Worm (Caenorhabditis elegans) whole organism, L4 larva: Measurements from ENCODE around the gene B0334.13.
A peak's percentile ranks its signal among the peaks of the same experiment; 100 is the strongest.

ENCODE experiments used
- F10B5.3 ChIP-seq: sonication (generic microtip); optimal IDR thresholded peaks from 2 replicates; lab custom pipeline; 2016; ENCODE audit warnings: mild to moderate bottlenecking, missing genetic modification characterization, missing compliant biosample characterization
- F37D6.2 ChIP-seq: sonication (generic microtip); optimal IDR thresholded peaks from 2 replicates; lab custom pipeline; 2016; ENCODE audit warnings: mild to moderate bottlenecking, missing genetic modification characterization, missing compliant biosample characterization
- F44E2.7 ChIP-seq: fragments of 200-800 bp; sonication (Bioruptor generic); IDR thresholded peaks from 2 replicates; pipeline ENCODE4 v2.1.2; 2022; ENCODE audit warnings: missing genetic modification characterization, missing compliant biosample characterization
- F49E8.2 ChIP-seq: sonication (generic microtip); optimal IDR thresholded peaks from 2 replicates; lab custom pipeline; 2016; ENCODE audit warnings: missing compliant biosample characterization, mild to moderate bottlenecking, missing genetic modification characterization, borderline replicate concordance
- R02D3.7 ChIP-seq: fragments of 150-350 bp; sonication (generic microtip); optimal IDR thresholded peaks from 3 replicates; lab custom pipeline; 2014; ENCODE audit warnings: missing biosample characterization, missing genetic modification characterization
- T26A8.4 ChIP-seq: fragments of 200-800 bp; sonication (Bioruptor generic); IDR thresholded peaks from 2 replicates; pipeline ENCODE4 v1.3.6; 2022; ENCODE audit warnings: missing genetic modification characterization, missing compliant biosample characterization
- Y75B8A.6 ChIP-seq: fragments of 200-800 bp; sonication (Bioruptor generic); IDR thresholded peaks from 2 replicates; pipeline ENCODE4 v1.3.6; 2022; ENCODE audit warnings: missing genetic modification reagents, missing genetic modification characterization, missing compliant biosample characterization
- ZK337.2 ChIP-seq: fragments of 200-800 bp; sonication (Bioruptor generic); IDR thresholded peaks from 2 replicates; pipeline ENCODE4 v1.3.6; 2022; ENCODE audit warnings: missing genetic modification reagents, missing genetic modification characterization, missing compliant biosample characterization
- aha-1 ChIP-seq: fragments of 150-350 bp; peaks from one replicate; lab custom pipeline; 2014; ENCODE audit warnings: missing biosample characterization, missing genetic modification characterization
- arid-1 ChIP-seq: fragments of 200-800 bp; sonication (Bioruptor generic); conservative IDR thresholded peaks from 2 replicates; pipeline ENCODE4 v1.3.6; 2022; ENCODE audit warnings: missing genetic modification reagents, missing genetic modification characterization, missing compliant biosample characterization
- ceh-20 ChIP-seq: fragments of 200-800 bp; sonication (Bioruptor generic); IDR thresholded peaks from 2 replicates; pipeline ENCODE4 v1.3.6; 2022; ENCODE audit warnings: missing genetic modification reagents, missing genetic modification characterization, missing compliant biosample characterization
- ceh-32 ChIP-seq: sonication (generic microtip); optimal IDR thresholded peaks from 2 replicates; lab custom pipeline; 2016; ENCODE audit warnings: mild to moderate bottlenecking, missing genetic modification characterization, missing compliant biosample characterization; ENCODE audit not compliant: poor library complexity
- ceh-44 ChIP-seq: fragments of 200-800 bp; sonication (Bioruptor generic); IDR thresholded peaks from 2 replicates; pipeline ENCODE4 v1.3.6; 2022; ENCODE audit warnings: missing genetic modification reagents, missing genetic modification characterization, missing compliant biosample characterization
- ctbp-1 ChIP-seq: fragments of 200-800 bp; sonication (Bioruptor generic); IDR thresholded peaks from 2 replicates; pipeline ENCODE4 v1.3.6; 2022; ENCODE audit warnings: missing genetic modification reagents, missing genetic modification characterization, missing compliant biosample characterization
- daf-12 ChIP-seq: fragments of 150-350 bp; optimal IDR thresholded peaks from 2 replicates; lab custom pipeline; 2014; ENCODE audit warnings: missing biosample characterization, missing genetic modification reagents, missing genetic modification characterization
- daf-19 ChIP-seq: fragments of 200-800 bp; sonication (Bioruptor generic); conservative IDR thresholded peaks from 2 replicates; pipeline ENCODE4 v1.3.6; 2022; ENCODE audit warnings: missing genetic modification characterization, missing compliant biosample characterization
- dmd-8 ChIP-seq: fragments of 200-800 bp; sonication (Bioruptor generic); IDR thresholded peaks from 2 replicates; pipeline ENCODE4 v1.3.6; 2022; ENCODE audit warnings: missing genetic modification characterization, missing compliant biosample characterization
- egl-27 ChIP-seq: sonication (generic microtip); optimal IDR thresholded peaks from 3 replicates; lab custom pipeline; 2017; ENCODE audit warnings: missing biosample characterization, missing genetic modification reagents, missing genetic modification characterization
- hif-1 ChIP-seq, 2 experiments: sonication (generic microtip); optimal IDR thresholded peaks; 2 replicates each; lab custom pipeline; 2016 to 2017; ENCODE audit warnings: missing compliant biosample characterization in 2 of 2, missing genetic modification characterization in 2 of 2, missing genetic modification reagents in 2 of 2, missing genotype in 2 of 2, mild to moderate bottlenecking in 1 of 2
- jun-1 ChIP-seq: fragments of 150-350 bp; optimal IDR thresholded peaks from 2 replicates; lab custom pipeline; 2014; ENCODE audit warnings: missing biosample characterization, missing genetic modification reagents, missing genetic modification characterization
- lin-1 ChIP-seq: fragments of 200-800 bp; sonication (Bioruptor generic); IDR thresholded peaks from 2 replicates; pipeline ENCODE4 v1.3.6; 2022; ENCODE audit warnings: missing genetic modification reagents, missing genetic modification characterization, missing compliant biosample characterization
- lin-13 ChIP-seq: fragments of 150-350 bp; optimal IDR thresholded peaks from 2 replicates; lab custom pipeline; 2014; ENCODE audit warnings: missing biosample characterization, missing genetic modification reagents, missing genetic modification characterization
- lin-15B ChIP-seq: fragments of 150-350 bp; sonication (generic microtip); optimal IDR thresholded peaks from 3 replicates; lab custom pipeline; 2014; ENCODE audit warnings: missing biosample characterization, missing genetic modification characterization
- lin-29 ChIP-seq: fragments of 200-800 bp; sonication (Bioruptor generic); IDR thresholded peaks from 2 replicates; pipeline ENCODE4 v1.3.6; 2022; ENCODE audit warnings: missing genetic modification reagents, missing genetic modification characterization, missing compliant biosample characterization
- madf-9 ChIP-seq: fragments of 200-800 bp; sonication (Bioruptor generic); conservative IDR thresholded peaks from 2 replicates; pipeline ENCODE4 v1.3.6; 2022; ENCODE audit warnings: missing genetic modification reagents, missing genetic modification characterization, missing compliant biosample characterization
- mdl-1 ChIP-seq, 2 experiments: fragments of 150-350 bp in 1 of 2; sonication (generic microtip) in 1 of 2; optimal IDR thresholded peaks; 2 replicates each; lab custom pipeline; 2014 to 2017; ENCODE audit warnings: missing biosample characterization in 2 of 2, missing genetic modification characterization in 2 of 2
- mdt-29 ChIP-seq: fragments of 200-800 bp; sonication (Bioruptor generic); IDR thresholded peaks from 2 replicates; pipeline ENCODE4 v1.3.6; 2022; ENCODE audit warnings: missing genetic modification reagents, missing genetic modification characterization, missing compliant biosample characterization
- mep-1 ChIP-seq: fragments of 150-350 bp; sonication (generic microtip); optimal IDR thresholded peaks from 3 replicates; lab custom pipeline; 2014; ENCODE audit warnings: missing biosample characterization, missing genetic modification characterization
- mes-2 ChIP-seq: sonication (generic microtip); optimal IDR thresholded peaks from 2 replicates; lab custom pipeline; 2016; ENCODE audit warnings: missing genotype, mild to moderate bottlenecking, missing genetic modification characterization, missing compliant biosample characterization; ENCODE audit not compliant: poor library complexity, severe bottlenecking
- mxl-2 ChIP-seq: fragments of 200-800 bp; sonication (Bioruptor generic); conservative IDR thresholded peaks from 2 replicates; pipeline ENCODE4 v1.3.6; 2022; ENCODE audit warnings: missing genetic modification reagents, missing genetic modification characterization, missing compliant biosample characterization
- mxl-3 ChIP-seq: fragments of 200-800 bp; sonication (Bioruptor generic); optimal IDR thresholded peaks from 2 replicates; lab custom pipeline; 2018; ENCODE audit warnings: mild to moderate bottlenecking, missing genetic modification characterization, missing compliant biosample characterization
- nhr-10 ChIP-seq: fragments of 150-350 bp; optimal IDR thresholded peaks from 2 replicates; lab custom pipeline; 2014; ENCODE audit warnings: missing biosample characterization, missing genetic modification characterization
- nhr-102 ChIP-seq: sonication (generic microtip); optimal IDR thresholded peaks from 2 replicates; lab custom pipeline; 2016; ENCODE audit warnings: mild to moderate bottlenecking, missing genetic modification characterization, moderate library complexity, missing compliant biosample characterization
- nhr-111 ChIP-seq: fragments of 200-800 bp; sonication (Bioruptor generic); optimal IDR thresholded peaks from 2 replicates; lab custom pipeline; 2018; ENCODE audit warnings: mild to moderate bottlenecking, missing genetic modification characterization, missing compliant biosample characterization
- nhr-237 ChIP-seq: sonication (generic microtip); optimal IDR thresholded peaks from 2 replicates; lab custom pipeline; 2017; ENCODE audit warnings: missing biosample characterization, missing genetic modification characterization
- nhr-25 ChIP-seq: sonication (generic microtip); optimal IDR thresholded peaks from 2 replicates; lab custom pipeline; 2017; ENCODE audit warnings: missing genetic modification characterization, mild to moderate bottlenecking, missing compliant biosample characterization, antibody characterized with exemption, moderate library complexity, borderline replicate concordance; ENCODE audit not compliant: insufficient read depth
- nhr-42 ChIP-seq: fragments of 200-800 bp; sonication (Bioruptor generic); IDR thresholded peaks from 2 replicates; pipeline ENCODE4 v1.3.6; 2022; ENCODE audit warnings: missing genetic modification characterization, missing compliant biosample characterization
- nhr-48 ChIP-seq: sonication (generic microtip); optimal IDR thresholded peaks from 2 replicates; lab custom pipeline; 2016; ENCODE audit warnings: mild to moderate bottlenecking, missing genetic modification characterization, missing compliant biosample characterization
- nhr-6 ChIP-seq: fragments of 150-350 bp; optimal IDR thresholded peaks from 2 replicates; lab custom pipeline; 2014; ENCODE audit warnings: missing biosample characterization, missing genetic modification characterization
- nhr-76 ChIP-seq: fragments of 150-350 bp; optimal IDR thresholded peaks from 2 replicates; lab custom pipeline; 2014; ENCODE audit warnings: missing biosample characterization, missing genetic modification characterization
- nhr-77 ChIP-seq: fragments of 150-350 bp; optimal IDR thresholded peaks from 2 replicates; lab custom pipeline; 2014; ENCODE audit warnings: missing biosample characterization, missing genetic modification characterization
- php-3 ChIP-seq: fragments of 200-800 bp; sonication (Bioruptor generic); IDR thresholded peaks from 2 replicates; pipeline ENCODE4 v1.3.6; 2022; ENCODE audit warnings: missing genetic modification reagents, missing genetic modification characterization, missing compliant biosample characterization
- pqm-1 ChIP-seq: sonication (generic microtip); optimal IDR thresholded peaks from 2 replicates; lab custom pipeline; 2017; ENCODE audit warnings: missing biosample characterization, missing genetic modification characterization
- rbr-2 ChIP-seq: sonication (generic microtip); optimal IDR thresholded peaks from 2 replicates; lab custom pipeline; 2016; ENCODE audit warnings: missing genotype, missing genetic modification characterization, missing compliant biosample characterization
- saeg-2 ChIP-seq: fragments of 200-800 bp; sonication (Bioruptor generic); IDR thresholded peaks from 2 replicates; pipeline ENCODE4 v1.3.6; 2022; ENCODE audit warnings: missing genetic modification reagents, missing genetic modification characterization, missing compliant biosample characterization
- set-16 ChIP-seq: fragments of 200-800 bp; sonication (Bioruptor generic); IDR thresholded peaks from 2 replicates; pipeline ENCODE4 v1.3.6; 2022; ENCODE audit warnings: missing genetic modification reagents, missing genetic modification characterization, missing compliant biosample characterization
- skn-1 ChIP-seq: fragments of 150-350 bp; optimal IDR thresholded peaks from 2 replicates; lab custom pipeline; 2014; ENCODE audit warnings: missing biosample characterization, missing genetic modification characterization
- snpc-1.2 ChIP-seq: fragments of 200-800 bp; sonication (Bioruptor generic); IDR thresholded peaks from 2 replicates; pipeline ENCODE4 v1.3.6; 2022; ENCODE audit warnings: missing genetic modification reagents, missing genetic modification characterization, missing compliant biosample characterization
- spr-1 ChIP-seq: sonication (generic microtip); optimal IDR thresholded peaks from 2 replicates; lab custom pipeline; 2016; ENCODE audit warnings: mild to moderate bottlenecking, missing genetic modification characterization, missing compliant biosample characterization
- tag-97 ChIP-seq: fragments of 200-800 bp; sonication (Bioruptor generic); IDR thresholded peaks from 2 replicates; pipeline ENCODE4 v1.3.6; 2022; ENCODE audit warnings: missing genetic modification characterization, missing compliant biosample characterization
- zip-11 ChIP-seq: fragments of 200-800 bp; sonication (Bioruptor generic); IDR thresholded peaks from 2 replicates; pipeline ENCODE4 v1.3.6; 2022; ENCODE audit warnings: missing genetic modification characterization, missing compliant biosample characterization

B0334.13 gene

DNA sequence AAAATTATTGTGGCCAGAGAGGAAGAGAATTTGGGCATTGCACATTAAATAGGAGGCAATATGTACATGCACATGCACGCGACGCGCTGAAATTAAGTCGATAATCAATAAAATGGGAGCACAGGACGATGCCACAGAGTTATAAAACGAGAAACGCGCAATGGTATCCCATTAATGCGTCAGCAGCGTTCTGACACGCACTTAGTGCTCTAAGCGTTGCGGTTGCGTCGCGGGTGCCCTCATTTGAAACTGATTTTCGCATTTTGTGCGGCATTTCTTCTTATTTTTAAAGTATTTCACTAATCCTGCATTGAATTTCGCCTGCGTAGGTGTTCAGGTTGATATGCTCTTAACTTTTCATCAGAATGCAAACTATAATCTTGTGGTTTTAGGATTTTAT is 35.1 kb upstream of the B0334.13 start, which contains the start of gene rsp-1 (continued):
- peak; percentile 78 for TF ChIP-seq F37D6.2 (tag; lab: Kevin White, UChicago)
- TF ChIP-seq daf-19 (GFP tag; lab: Robert Waterston, UW) = peak; percentile 81
- TF ChIP-seq T26A8.4 = peak; percentile 84
- peak in 1 of 2 experiments; percentile 76 for TF ChIP-seq mdl-1 (tag; optimal IDR thresholded peaks at IDR 0.05; lab: Kevin White, UChicago)
- TF ChIP-seq lin-1 = peak; percentile 80
- TF ChIP-seq egl-27 (tag; lab: Kevin White, UChicago) = no peak
- TF ChIP-seq ctbp-1 (GFP tag; lab: Robert Waterston, UW) = peak; percentile 61; the same call in 1 of the 2 replicates
- TF ChIP-seq F49E8.2 (tag; lab: Kevin White, UChicago) = peak; percentile 34
- TF ChIP-seq nhr-237 (tag; lab: Kevin White, UChicago) = no peak
- TF ChIP-seq Y75B8A.6 (GFP tag; lab: Robert Waterston, UW) = no peak
- no peak for TF ChIP-seq nhr-76 (tag; lab: Kevin White, UChicago)
- no peak for TF ChIP-seq R02D3.7 (tag; lab: Kevin White, UChicago)
- peak; percentile 75; the same call in 1 of the 2 replicates for TF ChIP-seq madf-9
- peak; percentile 95 for TF ChIP-seq mes-2 (tag; lab: Kevin White, UChicago)
- 0 out of 2 replicates have a peak, but pooled peaks have one; percentile 7 for TF ChIP-seq set-16 (GFP tag; lab: Robert Waterston, UW)
- TF ChIP-seq tag-97 (GFP tag; lab: Robert Waterston, UW) = no peak
- no peak for TF ChIP-seq lin-15B (tag; lab: Kevin White, UChicago)
- TF ChIP-seq rbr-2 = peak; percentile 94
- peak; percentile 64; the same call in 1 of the 2 replicates for TF ChIP-seq lin-29 (GFP tag; lab: Robert Waterston, UW)
- TF ChIP-seq spr-1 (tag; lab: Kevin White, UChicago) = peak; percentile 80
- TF ChIP-seq mxl-3 (GFP tag; lab: Kevin White, UChicago) = peak; percentile 78
- TF ChIP-seq nhr-42 (GFP tag; lab: Robert Waterston, UW) = peak; percentile 89
- TF ChIP-seq F44E2.7 (GFP tag; lab: Robert Waterston, UW) = 0 out of 2 replicates have a peak, but pooled peaks have one; percentile 49
- TF ChIP-seq nhr-25 (tag; lab: Kevin White, UChicago) = peak; percentile 75
- TF ChIP-seq mep-1 (tag; lab: Kevin White, UChicago) = peak; percentile 95
- peak; percentile 3 to 79 for TF ChIP-seq hif-1 (tag; optimal IDR thresholded peaks at IDR 0.05; lab: Kevin White, UChicago)
- TF ChIP-seq php-3 = peak; percentile 76
- peak; percentile 87 for TF ChIP-seq nhr-102
- peak; percentile 41 for TF ChIP-seq pqm-1 (tag; lab: Kevin White, UChicago)
- TF ChIP-seq skn-1 = no peak
- no peak for TF ChIP-seq nhr-111 (GFP tag; lab: Kevin White, UChicago)
- TF ChIP-seq aha-1 (tag; lab: Kevin White, UChicago) = peak; percentile 96
- TF ChIP-seq mxl-2 (GFP tag; lab: Robert Waterston, UW) = no peak
- TF ChIP-seq mdt-29 (GFP tag; lab: Robert Waterston, UW) = 0 out of 2 replicates have a peak, but pooled peaks have one; percentile 11
- TF ChIP-seq lin-13 = peak; percentile 93
- no peak for TF ChIP-seq nhr-10 (tag; lab: Kevin White, UChicago)
- no peak for TF ChIP-seq ceh-32
- peak; percentile 82 for TF ChIP-seq nhr-48 (tag; lab: Kevin White, UChicago)
- TF ChIP-seq snpc-1.2 (GFP tag; lab: Robert Waterston, UW) = peak; percentile 53; the same call in 1 of the 2 replicates
- no peak for TF ChIP-seq dmd-8 (GFP tag; lab: Robert Waterston, UW)
- peak; percentile 41 for TF ChIP-seq F10B5.3
- TF ChIP-seq nhr-6 = peak; percentile 93
- TF ChIP-seq zip-11 (GFP tag; lab: Robert Waterston, UW) = no peak
- TF ChIP-seq ceh-20 (GFP tag; lab: Robert Waterston, UW) = peak; percentile 76
- no peak for TF ChIP-seq saeg-2 (GFP tag; lab: Robert Waterston, UW)
- peak; percentile 72 for TF ChIP-seq jun-1 (tag; lab: Kevin White, UChicago)
- TF ChIP-seq arid-1 (GFP tag; lab: Robert Waterston, UW) = peak; percentile 88
- no peak for TF ChIP-seq daf-12
- TF ChIP-seq ZK337.2 (GFP tag; lab: Robert Waterston, UW) = no peak
- peak; percentile 62; the same call in 1 of the 2 replicates for TF ChIP-seq ceh-44
- TF ChIP-seq nhr-77 (tag; lab: Kevin White, UChicago) = peak; percentile 92
